Fruit fly (Drosophila melanogaster) whole organism, prepupa: Measurements from ENCODE around the gene CG9682.

Experiments used
- CG6808 ChIP-seq: fragments of 200-800 bp; sonication (Bioruptor generic); optimal IDR thresholded peaks from 3 replicates; lab custom pipeline; 2017; ENCODE audit warnings: missing biosample characterization, missing genetic modification characterization, mild to moderate bottlenecking, moderate library complexity, missing genetic modification reagents
- Eip75B ChIP-seq: fragments of 200-800 bp; sonication (Bioruptor generic); optimal IDR thresholded peaks from 3 replicates; lab custom pipeline; 2016; ENCODE audit warnings: missing biosample characterization, missing genetic modification characterization
- Gug ChIP-seq: fragments of 200-800 bp; sonication (Bioruptor generic); IDR thresholded peaks from 2 replicates; pipeline ENCODE4 v1.3.6; 2022; ENCODE audit warnings: missing biosample characterization, missing genetic modification characterization
- Hr38 ChIP-seq: sonication (Bioruptor generic); optimal IDR thresholded peaks from 2 replicates; lab custom pipeline; 2016; ENCODE audit warnings: missing biosample characterization, missing genetic modification characterization
- Hr39 ChIP-seq: fragments of 200-800 bp; sonication (Bioruptor generic); optimal IDR thresholded peaks from 2 replicates; lab custom pipeline; 2016; ENCODE audit warnings: missing biosample characterization, missing genetic modification characterization
- Sox102F ChIP-seq: fragments of 200-800 bp; sonication (Bioruptor generic); optimal IDR thresholded peaks from 2 replicates; lab custom pipeline; 2016; ENCODE audit warnings: missing biosample characterization, mild to moderate bottlenecking, missing genetic modification characterization
- eg ChIP-seq: fragments of 200-800 bp; sonication (Bioruptor generic); IDR thresholded peaks from 3 replicates; pipeline ENCODE4 v1.3.6; 2022; ENCODE audit warnings: missing biosample characterization, missing genetic modification characterization
- lz ChIP-seq: fragments of 200-800 bp; sonication (Bioruptor generic); optimal IDR thresholded peaks from 3 replicates; lab custom pipeline; 2016; ENCODE audit warnings: missing biosample characterization, missing genetic modification characterization
- salr ChIP-seq, 2 experiments: fragments of 200-800 bp; sonication (Bioruptor generic); optimal IDR thresholded peaks; 3 replicates each; lab custom pipeline; 2016 to 2018; ENCODE audit warnings: missing biosample characterization in 2 of 2, missing genetic modification characterization in 2 of 2, mild to moderate bottlenecking in 1 of 2
- spab ChIP-seq: fragments of 200-800 bp; sonication (Bioruptor generic); optimal IDR thresholded peaks from 2 replicates; lab custom pipeline; 2017; ENCODE audit warnings: missing biosample characterization, mild to moderate bottlenecking, missing genetic modification characterization, missing genetic modification reagents

DNA sequence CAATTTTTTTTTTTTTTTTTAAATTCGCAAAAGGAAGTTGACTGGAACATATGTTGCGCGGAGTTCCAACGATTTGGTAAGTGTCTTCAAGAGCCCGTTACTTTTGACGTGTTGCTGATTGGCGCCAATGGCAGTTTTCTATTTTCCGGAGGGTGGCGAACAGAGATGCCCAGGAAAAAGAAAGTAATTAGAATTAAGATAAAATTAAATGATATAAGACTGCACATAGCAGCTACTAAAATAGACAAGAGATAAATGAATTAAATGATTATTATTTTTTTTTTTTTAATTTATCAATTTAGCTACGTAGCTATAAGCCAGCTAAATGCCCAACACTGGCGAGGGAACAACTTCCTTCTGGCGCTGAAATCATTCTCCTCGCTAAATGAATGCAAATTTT, 28.5 kb upstream of the CG9682 start:
- TF ChIP-seq Hr38 (no peak), Eip75B (no peak), CG6808 (no peak), Hr39 (no peak), salr (GFP tag; optimal IDR thresholded peaks at IDR 0.05; lab: Kevin White, UChicago) (no peak), spab (GFP tag; lab: Kevin White, UChicago) (no peak), Gug (no peak), Sox102F (GFP tag; lab: Kevin White, UChicago) (no peak), eg (GFP tag; lab: Robert Waterston, UW) (no peak), lz (no peak)
